Fruit fly (Drosophila melanogaster): ENCODE data around the gene jp.

Gene jp

DNA sequence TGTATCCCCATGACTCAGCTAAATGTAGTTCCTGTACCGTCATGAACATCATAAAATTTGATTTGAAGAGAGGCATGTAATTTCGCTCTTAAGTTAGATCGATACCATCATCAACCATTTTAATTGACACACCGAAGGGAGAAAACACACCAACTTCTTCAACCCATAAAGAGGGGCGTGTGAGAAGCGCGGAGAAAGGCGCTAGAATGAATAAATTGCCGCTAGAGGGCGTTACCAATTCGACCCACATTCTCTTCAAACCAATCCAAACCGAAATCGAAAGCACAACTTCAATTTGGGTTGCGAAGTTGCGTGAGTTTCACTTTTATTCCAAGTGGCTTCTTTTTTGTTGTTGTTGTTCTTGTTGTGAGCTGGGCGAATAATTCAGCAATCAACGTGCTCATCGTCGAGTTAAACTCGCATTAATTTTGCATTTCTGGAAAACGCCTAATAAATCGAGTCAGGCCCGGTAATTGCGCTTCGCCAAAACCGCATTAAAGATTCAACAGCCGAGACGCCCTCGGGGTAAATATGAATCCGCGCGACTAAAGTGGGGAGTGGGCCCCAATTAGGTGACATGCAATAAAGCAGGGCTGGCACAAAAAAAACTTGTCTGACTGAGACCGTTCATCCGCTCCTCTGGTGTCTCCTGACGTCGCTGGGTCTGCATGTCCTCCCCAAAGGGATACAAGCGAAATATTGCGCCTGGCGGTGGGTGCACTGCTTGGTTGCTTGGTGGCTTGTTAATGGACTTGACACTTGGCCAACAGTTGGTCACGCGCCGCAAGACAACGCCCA, 54.0 kb downstream of the jp start:
- TF ChIP-seq CG17801 (GFP tag; optimal IDR thresholded peaks at IDR 0.05; ENCODE audit: partially characterized antibody), result no peak

DNA sequence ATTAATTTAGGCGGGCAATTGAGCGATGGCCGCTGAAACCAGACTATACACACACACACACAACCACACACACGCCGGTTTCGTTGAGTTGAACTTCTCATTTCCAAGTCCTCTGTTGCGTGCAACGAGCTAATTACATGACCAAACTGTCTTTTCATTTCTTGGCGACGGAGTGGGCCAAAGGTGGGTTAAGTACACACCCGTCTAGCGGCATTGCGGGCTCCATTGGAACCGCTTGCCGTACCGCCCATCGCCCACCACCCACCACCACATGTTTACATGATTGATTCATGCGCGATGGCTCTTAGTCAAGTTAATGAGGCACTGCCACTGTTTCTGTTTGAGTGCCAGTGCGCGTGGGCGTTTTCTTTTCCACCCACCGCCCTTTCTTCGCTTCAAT, 56.1 kb downstream of the jp start:
- no peak for TF ChIP-seq CG17801 (GFP tag; optimal IDR thresholded peaks at IDR 0.05; ENCODE audit: partially characterized antibody)

DNA sequence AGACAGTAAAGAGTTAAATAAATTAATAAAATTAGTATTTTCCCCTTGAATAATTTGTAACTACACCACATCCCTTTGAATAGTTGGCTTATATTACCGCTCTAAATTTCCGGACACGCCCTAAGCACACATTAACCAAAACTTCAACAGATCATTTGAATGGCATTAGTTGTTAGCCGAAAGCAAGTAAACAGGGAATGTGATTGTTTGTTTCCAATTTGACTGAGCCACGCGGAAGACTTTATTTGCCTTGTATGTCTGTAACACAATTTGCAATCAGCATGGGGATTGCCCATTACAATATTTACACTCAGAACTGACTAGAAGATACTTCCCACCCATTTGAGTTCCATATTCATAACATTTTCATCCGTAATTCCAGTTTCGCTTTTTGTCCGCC, 56.9 kb downstream of the jp start:
- TF ChIP-seq CG17801 (GFP tag; optimal IDR thresholded peaks at IDR 0.05; ENCODE audit: partially characterized antibody), result no peak

DNA sequence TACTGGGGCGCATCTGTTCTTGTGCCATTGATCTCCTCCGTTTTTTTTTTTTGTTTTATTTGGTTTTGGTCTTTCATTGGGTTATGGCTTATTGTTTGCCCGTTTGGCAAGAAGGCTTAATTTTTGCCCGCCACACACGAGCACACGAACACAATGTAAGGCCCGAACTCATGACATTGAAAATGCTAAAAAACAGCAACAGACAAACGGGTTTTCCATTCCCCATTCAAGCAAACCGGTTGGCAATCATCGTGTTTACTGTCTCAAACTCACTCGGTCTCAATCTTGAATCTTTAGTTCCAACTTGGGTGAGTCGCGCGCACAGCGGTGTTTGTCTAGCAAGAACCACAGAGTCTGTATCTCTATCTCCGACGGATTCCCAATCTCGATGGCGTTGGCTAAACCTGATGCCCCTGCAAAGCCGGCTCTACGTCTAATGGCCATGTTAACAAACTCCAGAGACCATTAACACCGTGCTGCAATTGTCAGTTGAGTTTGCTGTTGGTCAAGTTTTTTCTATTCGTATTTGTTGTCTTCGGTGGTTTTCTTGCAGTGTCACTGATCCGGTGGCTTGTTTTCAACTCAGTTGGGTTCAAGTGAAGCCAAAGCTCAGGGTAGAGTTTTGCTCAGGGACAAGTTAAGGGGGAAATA, 57.9 kb downstream of the jp start:
- TF ChIP-seq CG17801 (GFP tag; optimal IDR thresholded peaks at IDR 0.05; ENCODE audit: partially characterized antibody), result no peak

DNA sequence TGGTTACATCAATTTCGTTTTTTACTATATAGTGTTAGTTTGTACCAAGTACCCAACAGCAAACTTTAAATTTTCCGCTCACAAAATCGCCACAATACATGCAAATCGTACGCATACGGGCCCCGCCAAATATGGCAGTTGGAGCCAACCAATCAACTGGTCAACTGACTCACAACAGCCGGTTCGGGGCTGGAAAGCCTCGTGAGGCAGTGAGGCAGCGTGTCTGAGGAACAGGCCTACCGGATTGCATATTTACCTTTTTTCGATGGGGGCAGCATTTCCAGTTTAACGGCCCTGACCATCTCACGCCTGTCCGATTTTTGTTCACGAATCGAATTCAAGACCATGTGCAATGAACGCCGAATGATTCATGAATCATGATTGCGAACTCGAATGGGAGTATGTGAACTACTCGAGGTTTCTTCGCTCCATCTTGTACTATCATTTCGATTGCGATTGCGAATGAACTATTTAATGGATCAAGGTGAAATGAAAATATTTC, 60.0 kb downstream of the jp start:
- no peak for TF ChIP-seq CG17801 (GFP tag; optimal IDR thresholded peaks at IDR 0.05; ENCODE audit: partially characterized antibody)

DNA sequence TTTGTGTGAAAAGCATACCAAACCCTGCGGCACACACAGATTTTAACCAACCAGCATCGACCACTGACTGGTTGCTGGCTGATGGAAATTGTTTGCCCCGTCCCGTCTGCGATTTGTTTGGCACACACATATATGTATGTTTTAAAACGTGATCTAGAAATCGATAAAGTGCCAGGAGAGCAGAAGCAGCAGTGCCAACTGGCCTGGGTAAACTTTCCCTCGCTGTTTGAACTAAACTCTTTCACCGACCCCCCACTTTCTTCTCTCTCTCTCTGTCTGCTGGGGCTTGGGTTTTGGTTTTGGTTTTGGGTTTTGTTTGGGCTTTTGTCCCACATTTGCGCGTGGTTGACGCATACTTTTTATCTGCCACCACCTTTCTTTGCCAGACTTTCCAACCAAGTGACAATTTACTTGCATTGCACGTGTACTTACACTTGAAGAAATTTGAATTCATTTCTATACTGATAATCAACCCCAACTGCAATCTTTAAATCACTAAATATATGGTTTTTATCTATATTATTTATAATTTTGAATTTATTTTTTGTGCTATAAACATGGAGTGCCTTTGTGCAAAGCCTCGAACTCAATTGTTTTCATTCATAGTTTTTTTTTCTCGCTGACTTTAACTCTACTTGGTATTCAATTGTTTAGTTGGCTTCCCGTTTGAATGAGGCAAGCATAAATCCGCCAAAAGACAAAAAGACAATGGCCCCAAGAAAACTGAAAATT, 61.0 kb downstream of the jp start:
- TF ChIP-seq CG17801 (GFP tag; optimal IDR thresholded peaks at IDR 0.05; ENCODE audit: partially characterized antibody), result no peak

DNA sequence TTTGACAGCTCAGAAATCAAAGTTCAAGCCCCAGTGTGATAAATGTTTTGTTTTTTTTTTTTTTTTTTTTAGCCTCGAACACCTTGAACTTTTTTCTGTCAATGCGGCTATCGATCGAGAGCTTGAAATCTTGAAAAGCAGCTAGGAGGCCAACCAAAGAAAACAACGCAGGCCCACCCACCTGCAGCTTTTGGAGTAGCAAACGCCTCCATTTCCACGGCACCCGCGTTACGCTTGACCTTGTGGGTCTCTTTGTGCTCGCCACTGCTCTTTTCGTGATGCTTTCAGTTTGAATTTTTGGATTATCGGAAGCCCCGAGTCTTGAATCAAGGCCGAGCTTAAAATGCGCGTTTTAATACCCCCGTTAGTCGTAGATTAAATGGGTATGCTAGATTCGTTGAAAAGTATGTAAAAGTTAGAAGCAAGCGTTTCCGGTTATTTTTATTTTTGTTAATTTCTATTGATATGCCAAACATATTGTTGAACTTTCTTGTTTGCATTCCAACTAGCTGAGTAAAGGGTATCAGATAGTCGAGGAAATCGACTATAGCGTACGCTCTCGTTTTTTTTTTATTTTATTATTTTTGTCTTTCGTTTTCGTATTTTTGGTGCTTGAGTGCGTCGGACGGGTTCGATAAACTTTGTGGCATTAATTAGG, 63.6 kb downstream of the jp start:
- TF ChIP-seq CG17801 (GFP tag; optimal IDR thresholded peaks at IDR 0.05; ENCODE audit: partially characterized antibody), result peak; percentile 74

DNA sequence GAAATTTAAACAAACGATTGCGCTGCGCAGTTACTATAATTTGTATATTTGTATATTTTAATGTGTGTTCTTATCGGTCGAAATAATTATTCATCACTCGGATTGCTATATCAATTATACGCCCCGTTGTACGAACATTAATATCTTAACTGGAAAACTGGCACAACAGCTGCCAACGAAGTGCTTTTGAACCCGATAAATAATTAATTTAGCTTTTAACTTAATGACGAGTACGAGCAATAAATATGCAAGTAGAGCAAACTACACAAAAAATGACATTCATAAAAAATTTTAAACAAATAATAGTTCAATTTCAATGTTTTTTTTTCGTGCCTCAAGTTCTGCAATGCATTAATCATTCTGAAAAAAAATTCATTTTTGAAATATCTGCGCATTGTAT, 66.1 kb downstream of the jp start:
- TF ChIP-seq CG17801 (GFP tag; optimal IDR thresholded peaks at IDR 0.05; ENCODE audit: partially characterized antibody), result no peak

DNA sequence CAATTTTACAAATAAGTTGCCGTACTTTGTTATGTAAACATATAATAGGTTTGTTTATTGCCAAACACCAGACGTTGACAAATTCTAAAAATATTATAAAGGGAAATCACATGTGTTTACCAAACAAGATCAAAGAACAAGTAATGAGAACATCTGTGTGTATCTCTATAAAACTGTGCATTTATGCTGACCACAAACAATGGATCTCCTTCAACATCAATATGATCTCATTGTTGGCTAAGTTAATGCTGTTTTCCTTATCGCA, 67.6 kb downstream of the jp start:
- TF ChIP-seq CG17801 (GFP tag; optimal IDR thresholded peaks at IDR 0.05; ENCODE audit: partially characterized antibody), result no peak

DNA sequence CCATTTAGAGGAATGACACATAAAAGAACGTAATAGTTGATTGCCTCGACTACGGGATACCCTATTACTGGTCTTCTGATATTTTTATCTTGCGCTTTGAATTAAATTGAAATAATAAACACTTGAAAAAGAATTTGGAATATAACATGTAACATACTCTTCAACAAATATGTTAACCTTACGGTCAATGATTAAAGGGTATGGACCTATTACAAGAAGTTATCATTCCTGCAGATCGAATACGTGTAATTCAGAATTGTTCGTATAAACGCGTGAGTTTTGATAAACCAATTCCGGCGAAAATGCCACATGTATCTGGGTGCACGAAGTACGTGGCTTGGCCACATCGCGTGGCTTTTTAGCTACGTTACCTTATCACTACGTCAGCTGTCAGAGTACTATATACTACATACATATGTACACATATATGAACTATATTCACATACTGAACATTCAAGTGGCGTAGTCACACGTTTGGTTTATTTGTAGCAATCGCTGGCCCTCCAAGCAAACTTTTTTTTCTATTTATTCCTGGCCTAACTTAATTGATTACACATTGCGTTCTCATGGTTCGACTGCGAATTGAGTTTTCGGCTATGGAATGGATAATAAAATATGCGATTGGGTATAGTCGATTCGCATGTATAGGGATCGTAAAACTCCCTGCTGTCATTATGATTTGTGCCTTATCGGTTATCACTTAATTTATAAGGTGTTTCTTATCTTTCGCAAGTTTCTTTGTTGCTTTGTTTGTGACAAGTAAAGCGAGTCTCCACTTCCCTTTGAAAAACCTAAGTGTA, 68.2 kb downstream of the jp start:
- TF ChIP-seq CG17801 (GFP tag; optimal IDR thresholded peaks at IDR 0.05; ENCODE audit: partially characterized antibody), result peak; percentile 85

All from ovary, adult (tissue).